Fruit fly (Drosophila melanogaster) whole organism, embryonic: ENCODE data around the gene CG32032.

Experiments
- Ada2b ChIP-seq: fragments of 200-800 bp; sonication (Bioruptor generic); IDR thresholded peaks from 2 replicates; pipeline ENCODE4 v1.3.6; 2022; ENCODE audit warnings: missing biosample characterization, missing genetic modification characterization
- Bteb2 ChIP-seq: fragments of 200-800 bp; sonication (Bioruptor generic); optimal IDR thresholded peaks from 2 replicates; lab custom pipeline; 2016; ENCODE audit warnings: missing biosample characterization, missing genetic modification characterization
- CG10147 ChIP-seq: fragments of 200-800 bp; sonication (Bioruptor generic); optimal IDR thresholded peaks from 2 replicates; lab custom pipeline; 2019; ENCODE audit warnings: missing biosample characterization, mild to moderate bottlenecking, missing genetic modification characterization, moderate library complexity
- CG10274 ChIP-seq: fragments of 200-800 bp; sonication (Bioruptor generic); optimal IDR thresholded peaks from 3 replicates; lab custom pipeline; 2017; ENCODE audit warnings: missing biosample characterization, mild to moderate bottlenecking, missing genetic modification characterization
- CG11398 ChIP-seq: fragments of 200-800 bp; sonication (Bioruptor generic); optimal IDR thresholded peaks from 2 replicates; lab custom pipeline; 2016; ENCODE audit warnings: missing biosample characterization, missing genetic modification characterization
- CG11723 ChIP-seq: fragments of 200-800 bp; sonication (Bioruptor generic); optimal IDR thresholded peaks from 2 replicates; lab custom pipeline; 2017; ENCODE audit warnings: missing biosample characterization, mild to moderate bottlenecking, missing genetic modification characterization
- CG12219 ChIP-seq: fragments of 200-800 bp; sonication (Bioruptor generic); optimal IDR thresholded peaks from 3 replicates; lab custom pipeline; 2018; ENCODE audit warnings: missing biosample characterization, mild to moderate bottlenecking, missing genetic modification characterization
- CG15073 ChIP-seq: fragments of 200-800 bp; sonication (Bioruptor generic); optimal IDR thresholded peaks from 2 replicates; lab custom pipeline; 2016; ENCODE audit warnings: missing biosample characterization, missing genetic modification characterization
- CG1647 ChIP-seq: fragments of 200-800 bp; sonication (Bioruptor generic); optimal IDR thresholded peaks from 3 replicates; lab custom pipeline; 2016; ENCODE audit warnings: missing biosample characterization, missing genetic modification characterization
- CG16863 ChIP-seq: fragments of 200-800 bp; sonication (Bioruptor generic); optimal IDR thresholded peaks from 3 replicates; lab custom pipeline; 2016; ENCODE audit warnings: missing biosample characterization, missing genetic modification characterization
- CG1792 ChIP-seq: fragments of 200-800 bp; sonication (Bioruptor generic); optimal IDR thresholded peaks from 2 replicates; lab custom pipeline; 2016; ENCODE audit warnings: missing biosample characterization, missing genetic modification characterization
- CG18619 ChIP-seq: fragments of 200-800 bp; sonication (Bioruptor generic); optimal IDR thresholded peaks from 3 replicates; lab custom pipeline; 2017; ENCODE audit warnings: missing biosample characterization, mild to moderate bottlenecking, missing genetic modification characterization
- CG2712 ChIP-seq: fragments of 200-800 bp; optimal IDR thresholded peaks from 3 replicates; lab custom pipeline; 2019; ENCODE audit warnings: missing biosample characterization, mild to moderate bottlenecking, missing genetic modification characterization, moderate library complexity
- CG31441 ChIP-seq: fragments of 200-800 bp; sonication (Bioruptor generic); IDR thresholded peaks from 2 replicates; pipeline ENCODE4 v1.3.6; 2022; ENCODE audit warnings: missing biosample characterization, missing genetic modification characterization
- CG3281 ChIP-seq: fragments of 200-800 bp; sonication (Bioruptor generic); optimal IDR thresholded peaks from 3 replicates; lab custom pipeline; 2017; ENCODE audit warnings: missing biosample characterization, mild to moderate bottlenecking, missing genetic modification characterization
- CG3995 ChIP-seq: fragments of 200-800 bp; sonication (Bioruptor generic); optimal IDR thresholded peaks from 3 replicates; lab custom pipeline; 2016; ENCODE audit warnings: missing biosample characterization, missing genetic modification characterization
- CG4404 ChIP-seq: fragments of 200-800 bp; sonication (Bioruptor generic); IDR thresholded peaks from 2 replicates; pipeline ENCODE4 v1.3.6; 2022; ENCODE audit warnings: missing biosample characterization, missing genetic modification characterization
- CG4854 ChIP-seq: fragments of 200-800 bp; sonication (Bioruptor generic); optimal IDR thresholded peaks from 2 replicates; lab custom pipeline; 2016; ENCODE audit warnings: missing biosample characterization, missing genetic modification characterization, inconsistent platforms
- CG5180 ChIP-seq: fragments of 200-800 bp; sonication (Bioruptor generic); optimal IDR thresholded peaks from 3 replicates; lab custom pipeline; 2017; ENCODE audit warnings: missing biosample characterization, missing genetic modification characterization, mild to moderate bottlenecking, moderate library complexity, missing genetic modification reagents
- CG6654 ChIP-seq: fragments of 200-800 bp; sonication (Bioruptor generic); optimal IDR thresholded peaks from 2 replicates; lab custom pipeline; 2017; ENCODE audit warnings: missing biosample characterization, mild to moderate bottlenecking, missing genetic modification characterization
- CG6689 ChIP-seq: fragments of 200-800 bp; sonication (Bioruptor generic); IDR thresholded peaks from 2 replicates; pipeline ENCODE4 v1.3.6; 2022; ENCODE audit warnings: missing biosample characterization, missing genetic modification characterization
- CG7786 ChIP-seq: fragments of 200-800 bp; sonication (Bioruptor generic); optimal IDR thresholded peaks from 2 replicates; lab custom pipeline; 2016; ENCODE audit warnings: missing biosample characterization, missing genetic modification characterization
- CG8944 ChIP-seq: fragments of 200-800 bp; sonication (Bioruptor generic); optimal IDR thresholded peaks from 3 replicates; lab custom pipeline; 2016; ENCODE audit warnings: missing biosample characterization, missing genetic modification characterization
- Dad ChIP-seq: fragments of 200-800 bp; sonication (Bioruptor generic); optimal IDR thresholded peaks from 3 replicates; lab custom pipeline; 2016; ENCODE audit warnings: missing biosample characterization, missing genetic modification characterization
- Gsc ChIP-seq: fragments of 200-800 bp; sonication (Bioruptor generic); IDR thresholded peaks from 2 replicates; pipeline ENCODE4 v1.3.6; 2022; ENCODE audit warnings: missing biosample characterization, missing genetic modification characterization
- HLHmδ ChIP-seq: fragments of 200-800 bp; sonication (Bioruptor generic); optimal IDR thresholded peaks from 2 replicates; lab custom pipeline; 2018; ENCODE audit warnings: missing biosample characterization, mild to moderate bottlenecking, missing genetic modification characterization, moderate library complexity
- Hand ChIP-seq: fragments of 200-800 bp; sonication (Bioruptor generic); optimal IDR thresholded peaks from 2 replicates; lab custom pipeline; 2017; ENCODE audit warnings: mild to moderate bottlenecking, missing biosample characterization, missing genetic modification reagents, missing genetic modification characterization
- Hr51 ChIP-seq, 2 experiments: fragments of 200-800 bp; sonication (Bioruptor generic); optimal IDR thresholded peaks; 2 replicates in 1 of 2; 3 replicates in 1 of 2; lab custom pipeline; 2016 to 2018; ENCODE audit warnings: missing biosample characterization in 2 of 2, missing genetic modification characterization in 2 of 2, mild to moderate bottlenecking in 1 of 2, moderate library complexity in 1 of 2
- Mad ChIP-seq: fragments of 200-800 bp; sonication (Bioruptor generic); optimal IDR thresholded peaks from 2 replicates; lab custom pipeline; 2016; ENCODE audit warnings: missing biosample characterization, missing genetic modification characterization
- Oli ChIP-seq: fragments of 200-800 bp; sonication (Bioruptor generic); optimal IDR thresholded peaks from 2 replicates; lab custom pipeline; 2018; ENCODE audit warnings: missing biosample characterization, mild to moderate bottlenecking, missing genetic modification characterization, moderate library complexity
- Ptx1 ChIP-seq: fragments of 200-800 bp; sonication (Bioruptor generic); IDR thresholded peaks from 2 replicates; pipeline ENCODE4 v1.3.6; 2022; ENCODE audit warnings: missing biosample characterization, missing genetic modification characterization
- Spps ChIP-seq: fragments of 200-800 bp; sonication (Bioruptor generic); optimal IDR thresholded peaks from 2 replicates; lab custom pipeline; 2018; ENCODE audit warnings: missing biosample characterization, mild to moderate bottlenecking, missing genetic modification characterization
- Ssrp ChIP-seq: fragments of 200-800 bp; sonication (Bioruptor generic); optimal IDR thresholded peaks from 2 replicates; lab custom pipeline; 2018; ENCODE audit warnings: missing biosample characterization, mild to moderate bottlenecking, missing genetic modification characterization, moderate library complexity
- Trl ChIP-seq, 3 experiments: fragments of >200 bp in 2 of 3; fragments of 200-800 bp in 1 of 3; sonication (Bioruptor generic) in 1 of 3; optimal IDR thresholded peaks; 2 replicates in 1 of 3; 3 replicates in 2 of 3; lab custom pipeline; 2016 to 2017; ENCODE audit warnings: missing biosample characterization in 1 of 3, missing genetic modification characterization in 1 of 3
- Xrp1 ChIP-seq: fragments of 200-800 bp; sonication (Bioruptor generic); IDR thresholded peaks from 2 replicates; pipeline ENCODE4 v1.3.6; 2022; ENCODE audit warnings: missing biosample characterization, missing genetic modification characterization
- ab ChIP-seq: fragments of 200-800 bp; sonication (Bioruptor generic); optimal IDR thresholded peaks from 2 replicates; lab custom pipeline; 2016; ENCODE audit warnings: missing biosample characterization, missing genetic modification characterization
- fd96Cb ChIP-seq: fragments of 200-800 bp; sonication (Bioruptor generic); optimal IDR thresholded peaks from 2 replicates; lab custom pipeline; 2018; ENCODE audit warnings: missing biosample characterization, mild to moderate bottlenecking, missing genetic modification characterization, moderate library complexity
- jing ChIP-seq: fragments of 200-800 bp; sonication (Bioruptor generic); optimal IDR thresholded peaks from 2 replicates; lab custom pipeline; 2018; ENCODE audit warnings: missing biosample characterization, mild to moderate bottlenecking, missing genetic modification characterization
- luna ChIP-seq: fragments of 200-800 bp; sonication (Bioruptor generic); optimal IDR thresholded peaks from 2 replicates; lab custom pipeline; 2016; ENCODE audit warnings: missing biosample characterization, missing genetic modification characterization
- mirr ChIP-seq: fragments of 200-800 bp; sonication (Bioruptor generic); optimal IDR thresholded peaks from 3 replicates; lab custom pipeline; 2018; ENCODE audit warnings: missing biosample characterization, mild to moderate bottlenecking, missing genetic modification characterization
- nerfin-1 ChIP-seq: fragments of 200-800 bp; sonication (Bioruptor generic); optimal IDR thresholded peaks from 3 replicates; lab custom pipeline; 2019; ENCODE audit warnings: missing biosample characterization, mild to moderate bottlenecking, missing genetic modification characterization, moderate library complexity
- sens-2 ChIP-seq: fragments of 200-800 bp; sonication (Bioruptor generic); IDR thresholded peaks from 2 replicates; pipeline ENCODE4 v1.3.6; 2022; ENCODE audit warnings: missing biosample characterization, missing genetic modification characterization
- shn ChIP-seq: fragments of 200-800 bp; sonication (Bioruptor generic); optimal IDR thresholded peaks from 3 replicates; lab custom pipeline; 2016; ENCODE audit warnings: missing biosample characterization, missing genetic modification characterization
- slou ChIP-seq: fragments of 200-800 bp; sonication (Bioruptor generic); optimal IDR thresholded peaks from 3 replicates; lab custom pipeline; 2016; ENCODE audit warnings: missing biosample characterization, missing genetic modification characterization
- stc ChIP-seq: fragments of 200-800 bp; sonication (Bioruptor generic); IDR thresholded peaks from 2 replicates; pipeline ENCODE4 v1.3.6; 2022; ENCODE audit warnings: missing biosample characterization, missing genetic modification characterization
- twi ChIP-seq: fragments of 200-800 bp; optimal IDR thresholded peaks from 2 replicates; lab custom pipeline; 2019; ENCODE audit warnings: missing biosample characterization, mild to moderate bottlenecking, missing genetic modification characterization, moderate library complexity
- tx ChIP-seq: fragments of 200-800 bp; sonication (Bioruptor generic); optimal IDR thresholded peaks from 2 replicates; lab custom pipeline; 2016; ENCODE audit warnings: missing biosample characterization, missing genetic modification characterization
- wor ChIP-seq: fragments of 200-800 bp; sonication (Bioruptor generic); IDR thresholded peaks from 2 replicates; pipeline ENCODE4 v1.3.6; 2022; ENCODE audit warnings: missing biosample characterization, missing genetic modification characterization
- zf30C ChIP-seq: fragments of 200-800 bp; sonication (Bioruptor generic); optimal IDR thresholded peaks from 3 replicates; lab custom pipeline; 2018; ENCODE audit warnings: missing biosample characterization, mild to moderate bottlenecking, missing genetic modification characterization

CG32032 gene

DNA sequence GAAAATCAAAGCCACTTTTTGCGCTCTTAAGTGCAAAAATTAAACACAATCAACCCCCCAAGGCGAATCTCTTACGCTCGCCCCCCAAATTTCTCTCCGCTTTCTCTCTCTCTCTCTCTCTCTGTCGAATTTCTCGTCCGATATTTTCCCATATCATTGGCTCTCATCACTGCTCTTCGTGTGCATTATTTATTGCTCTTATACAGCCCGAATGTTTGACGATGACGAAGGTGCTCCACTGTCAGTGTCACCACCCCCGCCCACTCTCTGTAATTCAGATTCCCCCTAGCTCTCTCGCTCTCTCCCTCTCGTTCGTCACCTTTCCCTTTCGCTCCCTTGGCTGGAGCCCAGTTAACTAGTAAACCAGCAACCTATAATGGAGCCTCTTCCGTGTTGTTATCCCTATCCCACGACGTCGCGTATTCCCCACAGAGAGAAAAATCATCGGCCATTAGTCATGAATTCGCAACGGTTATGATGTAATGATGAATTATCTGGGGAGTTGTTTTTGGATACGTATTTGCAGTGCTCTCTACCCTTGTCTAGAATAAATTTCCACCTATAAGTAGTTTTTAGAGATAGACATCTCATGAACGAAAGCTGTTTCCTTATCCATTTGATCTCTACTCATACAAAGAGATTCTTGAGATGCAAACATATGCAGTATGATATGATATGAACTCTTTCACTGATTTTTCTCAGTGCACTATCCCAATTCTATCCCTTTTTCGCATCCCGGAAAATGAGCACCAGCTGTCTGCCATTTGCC is 35.0 kb downstream of the CG32032 start (continued):
- peak; percentile 18 for TF ChIP-seq jing (GFP tag; lab: Kevin White, UChicago)
- peak; percentile 68 for TF ChIP-seq CG7786
- TF ChIP-seq CG1792 (GFP tag; lab: Kevin White, UChicago), result peak; percentile 34
- peak; percentile 53 for TF ChIP-seq stc (GFP tag; lab: Robert Waterston, UW)
- peak; percentile 8 for TF ChIP-seq slou (GFP tag; lab: Kevin White, UChicago)
- TF ChIP-seq CG4854 (GFP tag; lab: Kevin White, UChicago), result peak; percentile 23
- TF ChIP-seq CG11398 (GFP tag; lab: Kevin White, UChicago), result peak; percentile 55
- no peak for TF ChIP-seq Mad (GFP tag; lab: Kevin White, UChicago)
- peak; percentile 69 for TF ChIP-seq CG3281 (GFP tag; lab: Kevin White, UChicago)
- peak; percentile 33; the same call in 1 of the 2 replicates for TF ChIP-seq Xrp1 (GFP tag; lab: Robert Waterston, UW)
- peak in 1 of 2 experiments; percentile 59 for TF ChIP-seq Hr51 (GFP tag; optimal IDR thresholded peaks at IDR 0.05; lab: Kevin White, UChicago)
- peak; percentile 24 for TF ChIP-seq Dad
- TF ChIP-seq CG6689, result peak; percentile 66; the same call in 1 of the 2 replicates
- peak; percentile 50 for TF ChIP-seq CG2712 (tag; lab: Kevin White, UChicago)
- peak; percentile 25 for TF ChIP-seq CG16863
- TF ChIP-seq mirr (GFP tag; lab: Kevin White, UChicago), result no peak
- no peak for TF ChIP-seq HLHmδ (GFP tag; lab: Kevin White, UChicago)
- no peak for TF ChIP-seq CG3995 (GFP tag; lab: Kevin White, UChicago)
- TF ChIP-seq CG5180 (GFP tag; lab: Kevin White, UChicago), result peak; percentile 34
- no peak for TF ChIP-seq CG4404
- peak; percentile 55 for TF ChIP-seq fd96Cb
- TF ChIP-seq CG1647 (GFP tag; lab: Kevin White, UChicago), result peak; percentile 55
- TF ChIP-seq CG12219, result peak; percentile 17
- TF ChIP-seq Bteb2 (GFP tag; lab: Kevin White, UChicago), result peak; percentile 47
- TF ChIP-seq CG6654, result no peak
- peak; percentile 44 for TF ChIP-seq CG10147 (GFP tag; lab: Kevin White, UChicago)
- TF ChIP-seq shn (GFP tag; lab: Kevin White, UChicago), result peak; percentile 54
- no peak for TF ChIP-seq Gsc (GFP tag; lab: Robert Waterston, UW)
- peak; percentile 63 for TF ChIP-seq Hand
- peak; percentile 90 to 92 for TF ChIP-seq Trl (optimal IDR thresholded peaks at IDR 0.05; lab: Kevin White, UChicago)
- peak; percentile 18 for TF ChIP-seq Trl (GFP tag; optimal IDR thresholded peaks at IDR 0.05; lab: Kevin White, UChicago)
- peak; percentile 63 for TF ChIP-seq Ada2b (GFP tag; lab: Robert Waterston, UW)
- TF ChIP-seq CG31441 (GFP tag; lab: Robert Waterston, UW), result peak; percentile 46; the same call in 1 of the 2 replicates
- TF ChIP-seq luna, result peak; percentile 66
- peak; percentile 42 for TF ChIP-seq Ssrp (tag; lab: Kevin White, UChicago)
- peak; percentile 63 for TF ChIP-seq Oli (tag; lab: Kevin White, UChicago)
- peak; percentile 59 for TF ChIP-seq zf30C (GFP tag; lab: Kevin White, UChicago)
- TF ChIP-seq CG11723 (GFP tag; lab: Kevin White, UChicago), result no peak
- 0 out of 2 replicates have a peak, but pooled peaks have one; percentile 17 for TF ChIP-seq wor (GFP tag; lab: Robert Waterston, UW)
- TF ChIP-seq sens-2, result no peak
- peak; percentile 30 for TF ChIP-seq tx (GFP tag; lab: Kevin White, UChicago)
- no peak for TF ChIP-seq ab (GFP tag; lab: Kevin White, UChicago)
- TF ChIP-seq CG18619 (GFP tag; lab: Kevin White, UChicago), result peak; percentile 58
- TF ChIP-seq CG8944, result peak; percentile 39
- TF ChIP-seq CG10274 (GFP tag; lab: Kevin White, UChicago), result peak; percentile 8
- peak; percentile 66 for TF ChIP-seq Ptx1
- peak; percentile 6 for TF ChIP-seq Spps (tag; lab: Kevin White, UChicago)
- TF ChIP-seq twi (tag; lab: Kevin White, UChicago), result peak; percentile 31
- no peak for TF ChIP-seq nerfin-1 (tag; lab: Kevin White, UChicago)
- TF ChIP-seq CG15073 (GFP tag; lab: Kevin White, UChicago), result no peak
